Fruit fly (Drosophila melanogaster) whole organism, embryonic: ENCODE measurements around the gene Dis3.
A peak's percentile ranks its signal among the peaks of the same experiment; 100 is the strongest.

ENCODE experiments used
- Awh ChIP-seq: fragments of 200-800 bp; sonication (Bioruptor generic); IDR thresholded peaks from 2 replicates; pipeline ENCODE4, ENCODE4 v1.3.6; 2022; ENCODE audit warnings: missing biosample characterization, missing genetic modification characterization
- CG1024 ChIP-seq: fragments of 200-800 bp; sonication (Bioruptor generic); IDR thresholded peaks from 2 replicates; pipeline ENCODE4 v1.3.6; 2022; ENCODE audit warnings: missing biosample characterization, missing genetic modification characterization
- CG10321 ChIP-seq: fragments of 200-800 bp; sonication (Bioruptor generic); IDR thresholded peaks from 2 replicates; pipeline ENCODE4 v1.3.6; 2022; ENCODE audit warnings: missing biosample characterization, missing genetic modification characterization
- CG11695 ChIP-seq: fragments of 200-800 bp; sonication (Bioruptor generic); IDR thresholded peaks from 3 replicates; pipeline ENCODE4 v1.3.6; 2022; ENCODE audit warnings: missing biosample characterization, missing genetic modification characterization
- CG11696 ChIP-seq: fragments of 200-800 bp; sonication (Bioruptor generic); IDR thresholded peaks from 2 replicates; pipeline ENCODE4 v1.3.6; 2022; ENCODE audit warnings: missing biosample characterization, missing genetic modification characterization
- CG12219 ChIP-seq: fragments of 200-800 bp; sonication (Bioruptor generic); optimal IDR thresholded peaks from 3 replicates; lab custom pipeline; 2018; ENCODE audit warnings: missing biosample characterization, mild to moderate bottlenecking, missing genetic modification characterization
- CG12236 ChIP-seq: fragments of 200-800 bp; sonication (Bioruptor generic); optimal IDR thresholded peaks from 2 replicates; lab custom pipeline; 2016; ENCODE audit warnings: missing biosample characterization, missing genetic modification characterization
- CG12744 ChIP-seq: fragments of 200-800 bp; sonication (Bioruptor generic); optimal IDR thresholded peaks from 2 replicates; lab custom pipeline; 2016; ENCODE audit warnings: missing biosample characterization, missing genetic modification characterization
- CG12942 ChIP-seq: fragments of 200-800 bp; sonication (Bioruptor generic); optimal IDR thresholded peaks from 3 replicates; lab custom pipeline; 2016; ENCODE audit warnings: missing biosample characterization, missing genetic modification characterization
- CG14441 ChIP-seq: fragments of 200-800 bp; sonication (Bioruptor generic); IDR thresholded peaks from 2 replicates; pipeline ENCODE4 v1.3.6; 2022; ENCODE audit warnings: missing biosample characterization, missing genetic modification characterization
- CG14860 ChIP-seq: fragments of 200-800 bp; sonication (Bioruptor generic); IDR thresholded peaks from 3 replicates; pipeline ENCODE4 v1.3.6; 2022; ENCODE audit warnings: missing biosample characterization, missing genetic modification characterization; ENCODE audit not compliant: partially characterized antibody
- CG16815 ChIP-seq: fragments of 200-800 bp; sonication (Bioruptor generic); optimal IDR thresholded peaks from 3 replicates; lab custom pipeline; 2017; ENCODE audit warnings: missing biosample characterization, mild to moderate bottlenecking, missing genetic modification characterization
- CG2889 ChIP-seq: fragments of 200-800 bp; sonication (Bioruptor generic); IDR thresholded peaks from 3 replicates; pipeline ENCODE4 v1.3.6; 2022; ENCODE audit warnings: missing biosample characterization, missing genetic modification characterization
- CG3065 ChIP-seq: fragments of 200-800 bp; sonication (Bioruptor generic); optimal IDR thresholded peaks from 2 replicates; lab custom pipeline; 2016; ENCODE audit warnings: missing biosample characterization, missing genetic modification characterization
- CG31224 ChIP-seq: fragments of 200-800 bp; sonication (Bioruptor generic); IDR thresholded peaks from 2 replicates; pipeline ENCODE4 v1.3.6; 2022; ENCODE audit warnings: missing biosample characterization, missing genetic modification characterization
- CG34422 ChIP-seq: fragments of 200-800 bp; sonication (Bioruptor generic); IDR thresholded peaks from 3 replicates; pipeline ENCODE4 v1.3.6; 2022; ENCODE audit warnings: missing biosample characterization, missing genetic modification characterization
- CG3995 ChIP-seq: fragments of 200-800 bp; sonication (Bioruptor generic); optimal IDR thresholded peaks from 3 replicates; lab custom pipeline; 2016; ENCODE audit warnings: missing biosample characterization, missing genetic modification characterization
- CG4424 ChIP-seq: fragments of 200-800 bp; sonication (Bioruptor generic); optimal IDR thresholded peaks from 3 replicates; lab custom pipeline; 2016; ENCODE audit warnings: missing biosample characterization, missing genetic modification characterization
- CG4854 ChIP-seq: fragments of 200-800 bp; sonication (Bioruptor generic); optimal IDR thresholded peaks from 2 replicates; lab custom pipeline; 2016; ENCODE audit warnings: missing biosample characterization, missing genetic modification characterization, inconsistent platforms
- CG5245 ChIP-seq: fragments of 200-800 bp; sonication (Bioruptor generic); optimal IDR thresholded peaks from 3 replicates; lab custom pipeline; 2016; ENCODE audit warnings: missing biosample characterization, missing genetic modification characterization
- CG6175 ChIP-seq: fragments of 200-800 bp; sonication (Bioruptor generic); IDR thresholded peaks from 3 replicates; pipeline ENCODE4 v1.3.6; 2022; ENCODE audit warnings: missing biosample characterization, missing genetic modification characterization
- CG6854 ChIP-seq: fragments of 200-800 bp; sonication (Bioruptor generic); optimal IDR thresholded peaks from 3 replicates; lab custom pipeline; 2017; ENCODE audit warnings: missing biosample characterization, mild to moderate bottlenecking, missing genetic modification characterization
- CG7987 ChIP-seq: fragments of 200-800 bp; sonication (Bioruptor generic); optimal IDR thresholded peaks from 2 replicates; lab custom pipeline; 2018; ENCODE audit warnings: missing biosample characterization, mild to moderate bottlenecking, missing genetic modification characterization, moderate library complexity
- CG9727 ChIP-seq: fragments of 200-800 bp; sonication (Bioruptor generic); optimal IDR thresholded peaks from 3 replicates; lab custom pipeline; 2017; ENCODE audit warnings: missing biosample characterization, mild to moderate bottlenecking, missing genetic modification characterization
- CTCF ChIP-seq: fragments of 200-800 bp; sonication (Bioruptor generic); optimal IDR thresholded peaks from 2 replicates; lab custom pipeline; 2017; ENCODE audit warnings: missing biosample characterization, mild to moderate bottlenecking, missing genetic modification characterization, moderate library complexity
- Dad ChIP-seq: fragments of 200-800 bp; sonication (Bioruptor generic); optimal IDR thresholded peaks from 3 replicates; lab custom pipeline; 2016; ENCODE audit warnings: missing biosample characterization, missing genetic modification characterization
- Hand ChIP-seq: fragments of 200-800 bp; sonication (Bioruptor generic); optimal IDR thresholded peaks from 2 replicates; lab custom pipeline; 2017; ENCODE audit warnings: mild to moderate bottlenecking, missing biosample characterization, missing genetic modification reagents, missing genetic modification characterization
- Lpt ChIP-seq: fragments of >200 bp; optimal IDR thresholded peaks from 2 replicates; lab custom pipeline; 2018; ENCODE audit warnings: missing biosample characterization, missing genetic modification characterization
- Med ChIP-seq: fragments of 200-800 bp; sonication (Bioruptor generic); peaks from one replicate; lab custom pipeline; 2016; ENCODE audit warnings: missing biosample characterization, missing genetic modification characterization, mild to moderate bottlenecking, inconsistent platforms, moderate library complexity
- Myb ChIP-seq: fragments of 200-800 bp; sonication (Bioruptor generic); optimal IDR thresholded peaks from 2 replicates; lab custom pipeline; 2016; ENCODE audit warnings: missing biosample characterization, missing genetic modification characterization
- Six4 ChIP-seq: fragments of 200-800 bp; sonication (Bioruptor generic); optimal IDR thresholded peaks from 2 replicates; lab custom pipeline; 2016; ENCODE audit warnings: missing biosample characterization, missing genetic modification characterization
- Sox102F ChIP-seq: fragments of 200-800 bp; sonication (Bioruptor generic); optimal IDR thresholded peaks from 2 replicates; lab custom pipeline; 2018; ENCODE audit warnings: missing biosample characterization, mild to moderate bottlenecking, missing genetic modification characterization, moderate library complexity
- ab ChIP-seq: fragments of 200-800 bp; sonication (Bioruptor generic); optimal IDR thresholded peaks from 2 replicates; lab custom pipeline; 2016; ENCODE audit warnings: missing biosample characterization, missing genetic modification characterization
- ac ChIP-seq: fragments of 200-800 bp; sonication (Bioruptor generic); optimal IDR thresholded peaks from 3 replicates; lab custom pipeline; 2017; ENCODE audit warnings: missing biosample characterization, mild to moderate bottlenecking, missing genetic modification characterization
- bab2 ChIP-seq: fragments of 200-800 bp; sonication (Bioruptor generic); optimal IDR thresholded peaks from 2 replicates; lab custom pipeline; 2016; ENCODE audit warnings: missing biosample characterization, missing genetic modification characterization
- bsh ChIP-seq, 2 experiments: fragments of 200-800 bp; sonication (Bioruptor generic); optimal IDR thresholded peaks; 2 replicates each; lab custom pipeline; 2017 to 2018; ENCODE audit warnings: mild to moderate bottlenecking in 2 of 2, missing biosample characterization in 2 of 2, missing genetic modification characterization in 2 of 2, moderate library complexity in 1 of 2
- cad ChIP-seq: fragments of >200 bp; optimal IDR thresholded peaks from 2 replicates; lab custom pipeline; 2017; ENCODE audit warnings: missing biosample characterization, missing genetic modification characterization
- croc ChIP-seq: fragments of 200-800 bp; sonication (Bioruptor generic); conservative IDR thresholded peaks from 3 replicates; pipeline ENCODE4 v1.3.6; 2022; ENCODE audit warnings: missing biosample characterization, missing genetic modification characterization
- dmrt99B ChIP-seq: fragments of 200-800 bp; sonication (Bioruptor generic); optimal IDR thresholded peaks from 2 replicates; lab custom pipeline; 2018; ENCODE audit warnings: missing biosample characterization, mild to moderate bottlenecking, missing genetic modification characterization, moderate library complexity
- dpn ChIP-seq, 2 experiments: fragments of 200-800 bp; sonication (Bioruptor generic); optimal IDR thresholded peaks; 3 replicates each; lab custom pipeline; 2016; ENCODE audit warnings: missing biosample characterization in 2 of 2, missing genetic modification characterization in 2 of 2
- emc ChIP-seq: fragments of 200-800 bp; sonication (Bioruptor generic); optimal IDR thresholded peaks from 2 replicates; lab custom pipeline; 2016; ENCODE audit warnings: missing biosample characterization, missing genetic modification characterization
- klu ChIP-seq: fragments of 200-800 bp; sonication (Bioruptor generic); IDR thresholded peaks from 2 replicates; pipeline ENCODE4 v1.3.6; 2022; ENCODE audit warnings: missing biosample characterization, missing genetic modification characterization
- nerfin-2 ChIP-seq: fragments of 200-800 bp; sonication (Bioruptor generic); IDR thresholded peaks from 2 replicates; pipeline ENCODE4 v1.3.6; 2022; ENCODE audit warnings: missing biosample characterization, missing genetic modification characterization; ENCODE audit not compliant: partially characterized antibody
- nom ChIP-seq: fragments of 200-800 bp; sonication (Bioruptor generic); optimal IDR thresholded peaks from 2 replicates; lab custom pipeline; 2017; ENCODE audit warnings: missing biosample characterization, missing genetic modification characterization, mild to moderate bottlenecking, moderate library complexity, missing genetic modification reagents
- oc ChIP-seq: fragments of 200-800 bp; sonication (Bioruptor generic); optimal IDR thresholded peaks from 2 replicates; lab custom pipeline; 2018; ENCODE audit warnings: missing biosample characterization, mild to moderate bottlenecking, missing genetic modification characterization, moderate library complexity
- otp ChIP-seq: fragments of 200-800 bp; sonication (Bioruptor generic); IDR thresholded peaks from 3 replicates; pipeline ENCODE4, ENCODE4 v1.3.6; 2022; ENCODE audit warnings: missing biosample characterization, missing genetic modification characterization
- pnt ChIP-seq: fragments of 200-800 bp; sonication (Bioruptor generic); optimal IDR thresholded peaks from 3 replicates; lab custom pipeline; 2016; ENCODE audit warnings: missing biosample characterization, missing genetic modification characterization
- row ChIP-seq: fragments of 200-800 bp; sonication (Bioruptor generic); IDR thresholded peaks from 3 replicates; pipeline ENCODE4 v1.3.6; 2022; ENCODE audit warnings: missing biosample characterization, missing genetic modification characterization
- seq ChIP-seq: fragments of 200-800 bp; sonication (Bioruptor generic); IDR thresholded peaks from 2 replicates; pipeline ENCODE4 v1.3.6; 2022; ENCODE audit warnings: missing biosample characterization, missing genetic modification characterization
- sima ChIP-seq: fragments of 200-800 bp; sonication (Bioruptor generic); optimal IDR thresholded peaks from 2 replicates; lab custom pipeline; 2016; ENCODE audit warnings: missing biosample characterization, missing genetic modification characterization
- stc ChIP-seq: fragments of 200-800 bp; sonication (Bioruptor generic); IDR thresholded peaks from 2 replicates; pipeline ENCODE4 v1.3.6; 2022; ENCODE audit warnings: missing biosample characterization, missing genetic modification characterization
- stwl ChIP-seq: fragments of 200-800 bp; sonication (Bioruptor generic); optimal IDR thresholded peaks from 3 replicates; lab custom pipeline; 2018; ENCODE audit warnings: missing biosample characterization, mild to moderate bottlenecking, missing genetic modification characterization, moderate library complexity
- z ChIP-seq: fragments of 200-800 bp; sonication (Bioruptor generic); IDR thresholded peaks from 3 replicates; pipeline ENCODE4 v1.3.6; 2022; ENCODE audit warnings: missing biosample characterization, missing genetic modification characterization

Dis3 gene

DNA sequence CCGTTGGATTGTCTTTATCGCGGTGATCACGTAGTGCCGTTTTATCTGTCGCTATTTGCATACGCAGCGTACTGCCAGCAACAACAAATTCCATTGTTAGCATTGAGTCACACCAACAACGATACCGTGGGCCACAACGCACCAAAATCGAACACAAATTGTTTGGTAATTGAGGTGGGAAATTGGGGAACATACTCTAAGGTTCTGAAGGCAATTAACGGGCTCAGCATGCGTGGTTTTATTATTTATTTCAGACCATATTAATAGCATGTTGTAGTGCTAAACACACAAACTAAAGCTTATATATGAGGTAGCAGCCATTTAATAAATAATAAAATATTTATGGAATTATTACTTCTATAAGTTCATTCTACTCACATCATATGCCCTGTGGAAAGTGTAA, 34.7 kb upstream of the Dis3 start (continued):
- no peak for TF ChIP-seq stwl (tag; lab: Kevin White, UChicago)
- no peak for TF ChIP-seq ab (GFP tag; lab: Kevin White, UChicago)
- no peak for TF ChIP-seq sima (GFP tag; lab: Kevin White, UChicago)
- no peak for TF ChIP-seq CG12219 (GFP tag; lab: Kevin White, UChicago)
- no peak for TF ChIP-seq croc
- TF ChIP-seq dmrt99B (tag; lab: Kevin White, UChicago), result peak; percentile 24
- no peak for TF ChIP-seq Six4 (GFP tag; lab: Kevin White, UChicago)
- TF ChIP-seq Myb (GFP tag; lab: Kevin White, UChicago), result no peak
- TF ChIP-seq CG12942 (GFP tag; lab: Kevin White, UChicago), result peak; percentile 7
- TF ChIP-seq CG4854 (GFP tag; lab: Kevin White, UChicago), result no peak
- TF ChIP-seq Dad, result no peak
- TF ChIP-seq Awh (GFP tag; lab: Robert Waterston, UW), result no peak
- no peak for TF ChIP-seq CG11696 (GFP tag; lab: Robert Waterston, UW)
- TF ChIP-seq Sox102F (GFP tag; lab: Kevin White, UChicago), result peak; percentile 33
- TF ChIP-seq CG6175 (GFP tag; lab: Robert Waterston, UW), result no peak
- no peak for TF ChIP-seq CG1024 (GFP tag; lab: Robert Waterston, UW)
- TF ChIP-seq bab2, result peak; percentile 15
- TF ChIP-seq CG14441 (GFP tag; lab: Robert Waterston, UW), result peak; percentile 49
- TF ChIP-seq pnt, result no peak
- TF ChIP-seq CG9727 (GFP tag; lab: Kevin White, UChicago), result peak; percentile 17
- no peak for TF ChIP-seq z (GFP tag; lab: Robert Waterston, UW)
- no peak for TF ChIP-seq CG4424 (GFP tag; lab: Kevin White, UChicago)
- TF ChIP-seq oc, result no peak
- TF ChIP-seq nerfin-2 (GFP tag; lab: Robert Waterston, UW), result no peak
- no peak for TF ChIP-seq ac
- TF ChIP-seq CG12744 (GFP tag; lab: Kevin White, UChicago), result no peak
- no peak for TF ChIP-seq dpn (GFP tag; optimal IDR thresholded peaks at IDR 0.05; lab: Kevin White, UChicago)
- no peak for TF ChIP-seq CG10321
- no peak for TF ChIP-seq CTCF (GFP tag; lab: Kevin White, UChicago)
- no peak for TF ChIP-seq otp (GFP tag; lab: Robert Waterston, UW)
- TF ChIP-seq stc (GFP tag; lab: Robert Waterston, UW), result peak; percentile 38; the same call in 1 of the 2 replicates
- no peak for TF ChIP-seq Lpt (GFP tag; lab: Kevin White, UChicago)
- peak; percentile 25 for TF ChIP-seq CG7987 (GFP tag; lab: Kevin White, UChicago)
- TF ChIP-seq Hand (GFP tag; lab: Kevin White, UChicago), result no peak
- TF ChIP-seq row, result peak; percentile 44
- TF ChIP-seq CG3995 (GFP tag; lab: Kevin White, UChicago), result no peak
- TF ChIP-seq CG31224 (GFP tag; lab: Robert Waterston, UW), result no peak
- no peak for TF ChIP-seq emc (GFP tag; lab: Kevin White, UChicago)
- no peak for TF ChIP-seq seq (GFP tag; lab: Robert Waterston, UW)
- no peak for TF ChIP-seq CG6854 (GFP tag; lab: Kevin White, UChicago)
- TF ChIP-seq bsh (GFP tag; optimal IDR thresholded peaks at IDR 0.05; lab: Kevin White, UChicago), result peak in 1 of 2 experiments; percentile 60
- TF ChIP-seq CG14860 (GFP tag; lab: Robert Waterston, UW), result no peak
- peak; percentile 17 for TF ChIP-seq CG5245 (GFP tag; lab: Kevin White, UChicago)
- no peak for TF ChIP-seq klu (GFP tag; lab: Robert Waterston, UW)
- no peak for TF ChIP-seq CG3065 (GFP tag; lab: Kevin White, UChicago)
- no peak for TF ChIP-seq CG34422 (GFP tag; lab: Robert Waterston, UW)
- TF ChIP-seq CG12236 (GFP tag; lab: Kevin White, UChicago), result no peak
- 0 out of 3 replicates have a peak, but pooled peaks have one; percentile 22 for TF ChIP-seq CG11695 (GFP tag; lab: Robert Waterston, UW)
- TF ChIP-seq CG16815 (GFP tag; lab: Kevin White, UChicago), result peak; percentile 13
- peak; percentile 92 for TF ChIP-seq Med (GFP tag; lab: Kevin White, UChicago)
- TF ChIP-seq CG2889, result no peak
- TF ChIP-seq cad, result no peak
- TF ChIP-seq nom (GFP tag; lab: Kevin White, UChicago), result no peak
